Worm (Caenorhabditis elegans): Measurements from ENCODE around the gene kcc-1.

DNA sequence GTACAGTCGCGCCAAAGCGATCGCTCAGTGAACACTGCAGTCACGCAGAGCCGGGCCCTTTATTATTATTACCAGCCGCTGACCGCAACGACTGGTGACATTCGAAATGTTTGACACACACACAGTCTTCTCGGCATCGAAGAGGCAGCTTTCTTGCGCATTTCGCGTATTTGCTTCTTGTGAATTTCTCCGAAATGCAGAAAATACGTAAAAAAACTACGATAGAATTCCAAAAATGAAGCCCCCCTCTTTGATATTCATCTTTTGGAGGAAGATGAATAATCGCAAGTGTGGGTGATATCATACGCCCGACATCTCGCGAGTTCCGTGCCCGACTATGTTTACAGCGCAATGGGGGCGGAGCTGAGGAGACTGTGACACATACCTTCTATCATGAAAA lies 47.2 kb downstream of the kcc-1 start:
- TF ChIP-seq ces-1 (GFP tag; optimal IDR thresholded peaks at IDR 0.05), result no peak
- TF ChIP-seq daf-19 (GFP tag; conservative IDR thresholded peaks at IDR 0.05), result no peak
- TF ChIP-seq hif-1 (tag; optimal IDR thresholded peaks at IDR 0.05), result no peak
- no peak for TF ChIP-seq nhr-77 (tag; optimal IDR thresholded peaks at IDR 0.05)
- TF ChIP-seq hlh-11 (tag; optimal IDR thresholded peaks at IDR 0.05), result no peak
- TF ChIP-seq ceh-82 (tag; optimal IDR thresholded peaks at IDR 0.05), result no peak
- no peak for TF ChIP-seq set-16 (GFP tag; IDR thresholded peaks at IDR 0.05)
- TF ChIP-seq nhr-6 (tag; optimal IDR thresholded peaks at IDR 0.05), result no peak

Data from whole organism, L4 larva.